Worm (Caenorhabditis elegans) whole organism, L4 larva: Measurements from ENCODE around the gene endu-2.

Experiments used
- F10B5.3 ChIP-seq: sonication (generic microtip); optimal IDR thresholded peaks from 2 replicates; lab custom pipeline; 2016; ENCODE audit warnings: mild to moderate bottlenecking, missing genetic modification characterization, missing compliant biosample characterization
- F37D6.2 ChIP-seq: sonication (generic microtip); optimal IDR thresholded peaks from 2 replicates; lab custom pipeline; 2016; ENCODE audit warnings: mild to moderate bottlenecking, missing genetic modification characterization, missing compliant biosample characterization
- arid-1 ChIP-seq: fragments of 200-800 bp; sonication (Bioruptor generic); conservative IDR thresholded peaks from 2 replicates; pipeline ENCODE4 v1.3.6; 2022; ENCODE audit warnings: missing genetic modification reagents, missing genetic modification characterization, missing compliant biosample characterization
- ceh-32 ChIP-seq: sonication (generic microtip); optimal IDR thresholded peaks from 2 replicates; lab custom pipeline; 2016; ENCODE audit warnings: mild to moderate bottlenecking, missing genetic modification characterization, missing compliant biosample characterization; ENCODE audit not compliant: poor library complexity
- ceh-82 ChIP-seq: sonication (generic microtip); optimal IDR thresholded peaks from 2 replicates; lab custom pipeline; 2017; ENCODE audit warnings: missing biosample characterization, missing genetic modification characterization
- cey-2 ChIP-seq: sonication (generic microtip); optimal IDR thresholded peaks from 3 replicates; lab custom pipeline; 2017; ENCODE audit warnings: missing genetic modification characterization, mild to moderate bottlenecking, missing compliant biosample characterization, antibody characterized with exemption, borderline replicate concordance; ENCODE audit not compliant: insufficient read depth
- daf-16 ChIP-seq, 3 experiments: sonication (generic microtip); optimal IDR thresholded peaks; 2 replicates each; lab custom pipeline; 2016 to 2017; ENCODE audit warnings: missing genetic modification characterization in 3 of 3, missing genetic modification reagents in 3 of 3, mild to moderate bottlenecking in 2 of 3, missing compliant biosample characterization in 2 of 3, missing biosample characterization in 1 of 3, moderate library complexity in 1 of 3
- dmd-6 ChIP-seq: fragments of 200-800 bp; sonication (Bioruptor generic); IDR thresholded peaks from 2 replicates; pipeline ENCODE4 v1.3.6; 2022; ENCODE audit warnings: missing genetic modification reagents, missing genetic modification characterization, missing compliant biosample characterization
- dpl-1 ChIP-seq: fragments of 150-350 bp; optimal IDR thresholded peaks from 2 replicates; lab custom pipeline; 2014; ENCODE audit warnings: missing biosample characterization, missing genetic modification reagents, missing genetic modification characterization
- duxl-1 ChIP-seq: sonication (generic microtip); optimal IDR thresholded peaks from 2 replicates; lab custom pipeline; 2016; ENCODE audit warnings: mild to moderate bottlenecking, missing genetic modification characterization, moderate library complexity, missing compliant biosample characterization; ENCODE audit not compliant: poor library complexity
- dve-1 ChIP-seq: sonication (generic microtip); optimal IDR thresholded peaks from 2 replicates; lab custom pipeline; 2017; ENCODE audit warnings: antibody characterized with exemption, mild to moderate bottlenecking, missing genetic modification characterization, missing compliant biosample characterization; ENCODE audit not compliant: insufficient read depth
- egl-27 ChIP-seq: sonication (generic microtip); optimal IDR thresholded peaks from 3 replicates; lab custom pipeline; 2017; ENCODE audit warnings: missing biosample characterization, missing genetic modification reagents, missing genetic modification characterization
- egl-43 ChIP-seq: fragments of 200-800 bp; sonication (Bioruptor generic); IDR thresholded peaks from 2 replicates; pipeline ENCODE4 v1.3.6; 2022; ENCODE audit warnings: missing genetic modification reagents, missing genetic modification characterization, missing compliant biosample characterization
- fkh-10 ChIP-seq: fragments of 150-350 bp; optimal IDR thresholded peaks from 2 replicates; lab custom pipeline; 2014; ENCODE audit warnings: missing biosample characterization, missing genetic modification reagents, missing genetic modification characterization
- fos-1 ChIP-seq: fragments of 150-350 bp; optimal IDR thresholded peaks from 2 replicates; lab custom pipeline; 2014; ENCODE audit warnings: missing biosample characterization, missing genetic modification characterization
- hif-1 ChIP-seq, 2 experiments: sonication (generic microtip); optimal IDR thresholded peaks; 2 replicates each; lab custom pipeline; 2016 to 2017; ENCODE audit warnings: missing compliant biosample characterization in 2 of 2, missing genetic modification characterization in 2 of 2, missing genetic modification reagents in 2 of 2, missing genotype in 2 of 2, mild to moderate bottlenecking in 1 of 2
- hlh-11 ChIP-seq: fragments of 200-800 bp; sonication (Bioruptor generic); optimal IDR thresholded peaks from 2 replicates; lab custom pipeline; 2018; ENCODE audit warnings: mild to moderate bottlenecking, missing genetic modification characterization, missing compliant biosample characterization
- lin-15B ChIP-seq: fragments of 150-350 bp; sonication (generic microtip); optimal IDR thresholded peaks from 3 replicates; lab custom pipeline; 2014; ENCODE audit warnings: missing biosample characterization, missing genetic modification characterization
- lir-3 ChIP-seq: sonication (generic microtip); optimal IDR thresholded peaks from 2 replicates; lab custom pipeline; 2016; ENCODE audit warnings: mild to moderate bottlenecking, missing genetic modification characterization, missing compliant biosample characterization
- mdl-1 ChIP-seq, 2 experiments: fragments of 150-350 bp in 1 of 2; sonication (generic microtip) in 1 of 2; optimal IDR thresholded peaks; 2 replicates each; lab custom pipeline; 2014 to 2017; ENCODE audit warnings: missing biosample characterization in 2 of 2, missing genetic modification characterization in 2 of 2
- mdt-29 ChIP-seq: fragments of 200-800 bp; sonication (Bioruptor generic); IDR thresholded peaks from 2 replicates; pipeline ENCODE4 v1.3.6; 2022; ENCODE audit warnings: missing genetic modification reagents, missing genetic modification characterization, missing compliant biosample characterization
- mxl-2 ChIP-seq: fragments of 200-800 bp; sonication (Bioruptor generic); conservative IDR thresholded peaks from 2 replicates; pipeline ENCODE4 v1.3.6; 2022; ENCODE audit warnings: missing genetic modification reagents, missing genetic modification characterization, missing compliant biosample characterization
- nhr-102 ChIP-seq: sonication (generic microtip); optimal IDR thresholded peaks from 2 replicates; lab custom pipeline; 2016; ENCODE audit warnings: mild to moderate bottlenecking, missing genetic modification characterization, moderate library complexity, missing compliant biosample characterization
- nhr-25 ChIP-seq: sonication (generic microtip); optimal IDR thresholded peaks from 2 replicates; lab custom pipeline; 2017; ENCODE audit warnings: missing genetic modification characterization, mild to moderate bottlenecking, missing compliant biosample characterization, antibody characterized with exemption, moderate library complexity, borderline replicate concordance; ENCODE audit not compliant: insufficient read depth
- nhr-28 ChIP-seq: fragments of 150-350 bp; optimal IDR thresholded peaks from 2 replicates; lab custom pipeline; 2014; ENCODE audit warnings: missing biosample characterization, missing genetic modification characterization
- nhr-6 ChIP-seq: fragments of 150-350 bp; optimal IDR thresholded peaks from 2 replicates; lab custom pipeline; 2014; ENCODE audit warnings: missing biosample characterization, missing genetic modification characterization
- nhr-77 ChIP-seq: fragments of 150-350 bp; optimal IDR thresholded peaks from 2 replicates; lab custom pipeline; 2014; ENCODE audit warnings: missing biosample characterization, missing genetic modification characterization
- php-3 ChIP-seq: fragments of 200-800 bp; sonication (Bioruptor generic); IDR thresholded peaks from 2 replicates; pipeline ENCODE4 v1.3.6; 2022; ENCODE audit warnings: missing genetic modification reagents, missing genetic modification characterization, missing compliant biosample characterization
- pqm-1 ChIP-seq: sonication (generic microtip); optimal IDR thresholded peaks from 2 replicates; lab custom pipeline; 2017; ENCODE audit warnings: missing biosample characterization, missing genetic modification characterization
- saeg-2 ChIP-seq: fragments of 200-800 bp; sonication (Bioruptor generic); IDR thresholded peaks from 2 replicates; pipeline ENCODE4 v1.3.6; 2022; ENCODE audit warnings: missing genetic modification reagents, missing genetic modification characterization, missing compliant biosample characterization
- skn-1 ChIP-seq: fragments of 150-350 bp; optimal IDR thresholded peaks from 2 replicates; lab custom pipeline; 2014; ENCODE audit warnings: missing biosample characterization, missing genetic modification characterization
- spr-1 ChIP-seq: sonication (generic microtip); optimal IDR thresholded peaks from 2 replicates; lab custom pipeline; 2016; ENCODE audit warnings: mild to moderate bottlenecking, missing genetic modification characterization, missing compliant biosample characterization
- unc-130 ChIP-seq: sonication (generic microtip); optimal IDR thresholded peaks from 2 replicates; lab custom pipeline; 2016; ENCODE audit warnings: missing genetic modification reagents, missing genetic modification characterization, missing compliant biosample characterization
- unc-62 ChIP-seq, 3 experiments: fragments of 150-350 bp in 1 of 3; sonication (generic microtip); optimal IDR thresholded peaks in 2 of 3; peaks in 1 of 3; 1 replicate in 1 of 3; 2 replicates in 2 of 3; lab custom pipeline; 2014 to 2017; ENCODE audit warnings: missing biosample characterization in 3 of 3, missing genetic modification characterization in 3 of 3, missing genetic modification reagents in 3 of 3, missing genotype in 1 of 3
- vab-7 ChIP-seq: fragments of 200-800 bp; sonication (Bioruptor generic); IDR thresholded peaks from 2 replicates; pipeline ENCODE4 v1.3.6; 2022; ENCODE audit warnings: missing genetic modification reagents, missing genetic modification characterization, missing compliant biosample characterization
- ztf-11 ChIP-seq: fragments of 150-350 bp; optimal IDR thresholded peaks from 2 replicates; lab custom pipeline; 2014; ENCODE audit warnings: missing biosample characterization, missing genetic modification characterization

The endu-2 gene

DNA sequence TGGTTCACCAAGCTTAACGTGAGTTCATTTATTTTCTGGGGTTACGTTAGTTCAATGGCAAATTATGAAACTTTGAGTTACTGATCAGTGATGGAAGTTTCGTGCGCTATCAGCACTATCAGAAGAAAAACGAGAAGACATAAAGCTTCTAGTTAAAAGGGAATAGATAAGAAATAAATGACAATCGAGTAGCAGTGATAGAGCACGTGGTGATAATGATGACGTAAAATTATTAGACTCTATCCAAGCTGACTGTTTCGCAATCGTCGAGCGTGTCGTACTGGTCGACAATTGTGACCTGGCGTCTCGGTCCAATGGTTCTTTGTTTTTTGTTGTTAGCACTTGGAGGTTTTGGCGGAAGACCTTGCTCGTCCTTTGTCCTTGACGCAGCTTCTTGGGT, 1.0 kb downstream of the endu-2 start (continued):
- peak; percentile 85; the same call in 1 of the 2 replicates for TF ChIP-seq php-3 (GFP tag; lab: Robert Waterston, UW)
- TF ChIP-seq ceh-32 (tag; lab: Kevin White, UChicago) = no peak
- TF ChIP-seq cey-2 (tag; lab: Kevin White, UChicago) = no peak
- no peak for TF ChIP-seq fos-1 (tag; lab: Kevin White, UChicago)
- TF ChIP-seq nhr-102 (tag; lab: Kevin White, UChicago) = peak; percentile 50
- TF ChIP-seq lin-15B (tag; lab: Kevin White, UChicago) = no peak
- no peak for TF ChIP-seq daf-16 (GFP tag; optimal IDR thresholded peaks at IDR 0.05; lab: Kevin White, UChicago)
- TF ChIP-seq daf-16 (tag; optimal IDR thresholded peaks at IDR 0.05; lab: Kevin White, UChicago) = peak; percentile 85
- TF ChIP-seq dve-1 (tag; lab: Kevin White, UChicago) = peak; percentile 92
- peak; percentile 75 for TF ChIP-seq hlh-11 (tag; lab: Kevin White, UChicago)
- TF ChIP-seq nhr-6 (tag; lab: Kevin White, UChicago) = no peak
- TF ChIP-seq mdl-1 (tag; optimal IDR thresholded peaks at IDR 0.05; lab: Kevin White, UChicago) = peak; percentile 34 to 86
- no peak for TF ChIP-seq duxl-1 (tag; lab: Kevin White, UChicago)
- TF ChIP-seq hif-1 (tag; optimal IDR thresholded peaks at IDR 0.05; lab: Kevin White, UChicago) = peak in 1 of 2 experiments; percentile 33
- no peak for TF ChIP-seq egl-43 (GFP tag; lab: Robert Waterston, UW)

DNA sequence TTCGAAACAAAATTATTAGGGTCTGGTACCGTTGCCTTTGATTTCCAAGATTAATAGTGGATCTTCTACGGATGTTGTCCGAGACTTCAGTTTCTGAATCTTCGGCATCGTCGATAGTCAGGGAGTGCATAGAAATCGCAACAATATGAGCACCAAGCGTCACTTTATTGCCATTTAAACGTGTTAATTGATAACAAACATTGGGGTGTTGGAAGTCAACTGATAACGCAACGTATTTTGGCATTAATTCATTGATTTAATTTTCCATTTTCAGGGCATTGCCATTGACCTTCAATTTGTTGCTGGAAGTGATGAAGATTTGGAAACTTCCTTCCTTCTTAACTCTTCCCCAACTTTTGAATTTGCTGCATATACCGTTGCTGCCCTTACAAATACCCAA, 4.0 kb downstream of the endu-2 start, which contains the start of gene kqt-2:
kqt-2 (minus strand) TSS at position 244 of the 400 bp plus-strand sequence.
- TF ChIP-seq nhr-25 (tag; lab: Kevin White, UChicago) (no peak), arid-1 (no peak), lir-3 (tag; lab: Kevin White, UChicago) (no peak), pqm-1 (tag; lab: Kevin White, UChicago) (peak; percentile 38), nhr-77 (tag; lab: Kevin White, UChicago) (peak; percentile 36), ztf-11 (tag; lab: Kevin White, UChicago) (no peak), daf-16 (GFP tag; optimal IDR thresholded peaks at IDR 0.05; lab: Kevin White, UChicago) (no peak), daf-16 (tag; optimal IDR thresholded peaks at IDR 0.05; lab: Kevin White, UChicago) (peak; percentile 75), ceh-82 (no peak), nhr-102 (tag; lab: Kevin White, UChicago) (no peak), hlh-11 (tag; lab: Kevin White, UChicago) (peak; percentile 23), egl-27 (tag; lab: Kevin White, UChicago) (no peak), unc-130 (GFP tag; lab: Kevin White, UChicago) (no peak), saeg-2 (no peak), F10B5.3 (tag; lab: Kevin White, UChicago) (no peak), php-3 (GFP tag; lab: Robert Waterston, UW) (peak; percentile 21; the same call in 1 of the 2 replicates), unc-62 (GFP tag; optimal IDR thresholded peaks at IDR 0.05 in 1 of 2; lab: Kevin White, UChicago) (no peak), unc-62 (tag; optimal IDR thresholded peaks at IDR 0.05; lab: Kevin White, UChicago) (no peak), skn-1 (no peak), mxl-2 (no peak), vab-7 (GFP tag; lab: Robert Waterston, UW) (no peak), hif-1 (tag; optimal IDR thresholded peaks at IDR 0.05; lab: Kevin White, UChicago) (no peak), spr-1 (tag; lab: Kevin White, UChicago) (no peak), dmd-6 (GFP tag; lab: Robert Waterston, UW) (peak; percentile 67), F37D6.2 (tag; lab: Kevin White, UChicago) (no peak), dve-1 (tag; lab: Kevin White, UChicago) (peak; percentile 68), dpl-1 (GFP tag; lab: Kevin White, UChicago) (no peak), fkh-10 (no peak), nhr-28 (peak; percentile 43), mdt-29 (GFP tag; lab: Robert Waterston, UW) (no peak)
